Worm (Caenorhabditis elegans) whole organism, L4 larva: ENCODE data around the gene F35F10.7.

Experiments
- F44E2.7 ChIP-seq: fragments of 200-800 bp; sonication (Bioruptor generic); IDR thresholded peaks from 2 replicates; pipeline ENCODE4 v2.1.2; 2022; ENCODE audit warnings: missing genetic modification characterization, missing compliant biosample characterization
- ama-1 ChIP-seq: fragments of 150-350 bp; optimal IDR thresholded peaks from 2 replicates; lab custom pipeline; 2014; ENCODE audit warnings: inconsistent platforms, mixed read lengths
- arid-1 ChIP-seq: fragments of 200-800 bp; sonication (Bioruptor generic); conservative IDR thresholded peaks from 2 replicates; pipeline ENCODE4 v1.3.6; 2022; ENCODE audit warnings: missing genetic modification reagents, missing genetic modification characterization, missing compliant biosample characterization
- ceh-20 ChIP-seq: fragments of 200-800 bp; sonication (Bioruptor generic); IDR thresholded peaks from 2 replicates; pipeline ENCODE4 v1.3.6; 2022; ENCODE audit warnings: missing genetic modification reagents, missing genetic modification characterization, missing compliant biosample characterization
- ceh-82 ChIP-seq: sonication (generic microtip); optimal IDR thresholded peaks from 2 replicates; lab custom pipeline; 2017; ENCODE audit warnings: missing biosample characterization, missing genetic modification characterization
- ces-1 ChIP-seq: fragments of 150-350 bp; sonication (generic microtip); optimal IDR thresholded peaks from 4 replicates; lab custom pipeline; 2014; ENCODE audit warnings: missing biosample characterization, missing genetic modification reagents, missing genetic modification characterization
- ctbp-1 ChIP-seq: fragments of 200-800 bp; sonication (Bioruptor generic); IDR thresholded peaks from 2 replicates; pipeline ENCODE4 v1.3.6; 2022; ENCODE audit warnings: missing genetic modification reagents, missing genetic modification characterization, missing compliant biosample characterization
- daf-16 ChIP-seq, 3 experiments: sonication (generic microtip); optimal IDR thresholded peaks; 2 replicates each; lab custom pipeline; 2016 to 2017; ENCODE audit warnings: missing genetic modification characterization in 3 of 3, missing genetic modification reagents in 3 of 3, mild to moderate bottlenecking in 2 of 3, missing compliant biosample characterization in 2 of 3, missing biosample characterization in 1 of 3, moderate library complexity in 1 of 3
- dmd-6 ChIP-seq: fragments of 200-800 bp; sonication (Bioruptor generic); IDR thresholded peaks from 2 replicates; pipeline ENCODE4 v1.3.6; 2022; ENCODE audit warnings: missing genetic modification reagents, missing genetic modification characterization, missing compliant biosample characterization
- dpl-1 ChIP-seq: fragments of 150-350 bp; optimal IDR thresholded peaks from 2 replicates; lab custom pipeline; 2014; ENCODE audit warnings: missing biosample characterization, missing genetic modification reagents, missing genetic modification characterization
- duxl-1 ChIP-seq: sonication (generic microtip); optimal IDR thresholded peaks from 2 replicates; lab custom pipeline; 2016; ENCODE audit warnings: mild to moderate bottlenecking, missing genetic modification characterization, moderate library complexity, missing compliant biosample characterization; ENCODE audit not compliant: poor library complexity
- fkh-10 ChIP-seq: fragments of 150-350 bp; optimal IDR thresholded peaks from 2 replicates; lab custom pipeline; 2014; ENCODE audit warnings: missing biosample characterization, missing genetic modification reagents, missing genetic modification characterization
- hif-1 ChIP-seq, 2 experiments: sonication (generic microtip); optimal IDR thresholded peaks; 2 replicates each; lab custom pipeline; 2016 to 2017; ENCODE audit warnings: missing compliant biosample characterization in 2 of 2, missing genetic modification characterization in 2 of 2, missing genetic modification reagents in 2 of 2, missing genotype in 2 of 2, mild to moderate bottlenecking in 1 of 2
- hlh-11 ChIP-seq: fragments of 200-800 bp; sonication (Bioruptor generic); optimal IDR thresholded peaks from 2 replicates; lab custom pipeline; 2018; ENCODE audit warnings: mild to moderate bottlenecking, missing genetic modification characterization, missing compliant biosample characterization
- hlh-30 ChIP-seq: sonication (generic microtip); optimal IDR thresholded peaks from 2 replicates; lab custom pipeline; 2017; ENCODE audit warnings: antibody characterized with exemption, mild to moderate bottlenecking, missing genetic modification characterization, missing compliant biosample characterization; ENCODE audit not compliant: insufficient read depth
- hmg-1.1 ChIP-seq: fragments of 200-800 bp; sonication (Bioruptor generic); IDR thresholded peaks from 2 replicates; pipeline ENCODE4 v1.3.6; 2022; ENCODE audit warnings: missing genetic modification reagents, missing genetic modification characterization, missing compliant biosample characterization
- lin-15B ChIP-seq: fragments of 150-350 bp; sonication (generic microtip); optimal IDR thresholded peaks from 3 replicates; lab custom pipeline; 2014; ENCODE audit warnings: missing biosample characterization, missing genetic modification characterization
- madf-9 ChIP-seq: fragments of 200-800 bp; sonication (Bioruptor generic); conservative IDR thresholded peaks from 2 replicates; pipeline ENCODE4 v1.3.6; 2022; ENCODE audit warnings: missing genetic modification reagents, missing genetic modification characterization, missing compliant biosample characterization
- mes-2 ChIP-seq: sonication (generic microtip); optimal IDR thresholded peaks from 2 replicates; lab custom pipeline; 2016; ENCODE audit warnings: missing genotype, mild to moderate bottlenecking, missing genetic modification characterization, missing compliant biosample characterization; ENCODE audit not compliant: poor library complexity, severe bottlenecking
- mxl-3 ChIP-seq: fragments of 200-800 bp; sonication (Bioruptor generic); optimal IDR thresholded peaks from 2 replicates; lab custom pipeline; 2018; ENCODE audit warnings: mild to moderate bottlenecking, missing genetic modification characterization, missing compliant biosample characterization
- nhr-11 ChIP-seq: fragments of 150-350 bp; optimal IDR thresholded peaks from 2 replicates; lab custom pipeline; 2014; ENCODE audit warnings: missing biosample characterization, missing genetic modification characterization
- nhr-111 ChIP-seq: fragments of 200-800 bp; sonication (Bioruptor generic); optimal IDR thresholded peaks from 2 replicates; lab custom pipeline; 2018; ENCODE audit warnings: mild to moderate bottlenecking, missing genetic modification characterization, missing compliant biosample characterization
- nhr-237 ChIP-seq: sonication (generic microtip); optimal IDR thresholded peaks from 2 replicates; lab custom pipeline; 2017; ENCODE audit warnings: missing biosample characterization, missing genetic modification characterization
- nhr-25 ChIP-seq: sonication (generic microtip); optimal IDR thresholded peaks from 2 replicates; lab custom pipeline; 2017; ENCODE audit warnings: missing genetic modification characterization, mild to moderate bottlenecking, missing compliant biosample characterization, antibody characterized with exemption, moderate library complexity, borderline replicate concordance; ENCODE audit not compliant: insufficient read depth
- nhr-41 ChIP-seq: fragments of 200-800 bp; sonication (Bioruptor generic); IDR thresholded peaks from 2 replicates; pipeline ENCODE4 v1.3.6; 2022; ENCODE audit warnings: missing genetic modification reagents, missing genetic modification characterization, missing compliant biosample characterization
- nhr-42 ChIP-seq: fragments of 200-800 bp; sonication (Bioruptor generic); IDR thresholded peaks from 2 replicates; pipeline ENCODE4 v1.3.6; 2022; ENCODE audit warnings: missing genetic modification characterization, missing compliant biosample characterization
- php-3 ChIP-seq: fragments of 200-800 bp; sonication (Bioruptor generic); IDR thresholded peaks from 2 replicates; pipeline ENCODE4 v1.3.6; 2022; ENCODE audit warnings: missing genetic modification reagents, missing genetic modification characterization, missing compliant biosample characterization
- set-16 ChIP-seq: fragments of 200-800 bp; sonication (Bioruptor generic); IDR thresholded peaks from 2 replicates; pipeline ENCODE4 v1.3.6; 2022; ENCODE audit warnings: missing genetic modification reagents, missing genetic modification characterization, missing compliant biosample characterization
- spr-1 ChIP-seq: sonication (generic microtip); optimal IDR thresholded peaks from 2 replicates; lab custom pipeline; 2016; ENCODE audit warnings: mild to moderate bottlenecking, missing genetic modification characterization, missing compliant biosample characterization
- spr-3 ChIP-seq: fragments of 200-800 bp; sonication (Bioruptor generic); optimal IDR thresholded peaks from 2 replicates; lab custom pipeline; 2018; ENCODE audit warnings: mild to moderate bottlenecking, missing genetic modification characterization, missing compliant biosample characterization
- tag-97 ChIP-seq: fragments of 200-800 bp; sonication (Bioruptor generic); IDR thresholded peaks from 2 replicates; pipeline ENCODE4 v1.3.6; 2022; ENCODE audit warnings: missing genetic modification characterization, missing compliant biosample characterization
- tra-1 ChIP-seq: fragments of 200-800 bp; sonication (Bioruptor generic); IDR thresholded peaks from 2 replicates; pipeline ENCODE4 v1.3.6; 2022; ENCODE audit warnings: missing genetic modification reagents, missing genetic modification characterization, missing compliant biosample characterization
- unc-62 ChIP-seq, 3 experiments: fragments of 150-350 bp in 1 of 3; sonication (generic microtip); optimal IDR thresholded peaks in 2 of 3; peaks in 1 of 3; 1 replicate in 1 of 3; 2 replicates in 2 of 3; lab custom pipeline; 2014 to 2017; ENCODE audit warnings: missing biosample characterization in 3 of 3, missing genetic modification characterization in 3 of 3, missing genetic modification reagents in 3 of 3, missing genotype in 1 of 3
- zfp-2 ChIP-seq: sonication (generic microtip); optimal IDR thresholded peaks from 2 replicates; lab custom pipeline; 2016; ENCODE audit warnings: mild to moderate bottlenecking, missing genetic modification characterization, missing compliant biosample characterization
- zfp-3 ChIP-seq: fragments of 200-800 bp; sonication (Bioruptor generic); conservative IDR thresholded peaks from 2 replicates; pipeline ENCODE4 v1.3.6; 2022; ENCODE audit warnings: missing genetic modification reagents, missing genetic modification characterization, missing compliant biosample characterization
- ztf-11 ChIP-seq: fragments of 150-350 bp; optimal IDR thresholded peaks from 2 replicates; lab custom pipeline; 2014; ENCODE audit warnings: missing biosample characterization, missing genetic modification characterization

The F35F10.7 gene

DNA sequence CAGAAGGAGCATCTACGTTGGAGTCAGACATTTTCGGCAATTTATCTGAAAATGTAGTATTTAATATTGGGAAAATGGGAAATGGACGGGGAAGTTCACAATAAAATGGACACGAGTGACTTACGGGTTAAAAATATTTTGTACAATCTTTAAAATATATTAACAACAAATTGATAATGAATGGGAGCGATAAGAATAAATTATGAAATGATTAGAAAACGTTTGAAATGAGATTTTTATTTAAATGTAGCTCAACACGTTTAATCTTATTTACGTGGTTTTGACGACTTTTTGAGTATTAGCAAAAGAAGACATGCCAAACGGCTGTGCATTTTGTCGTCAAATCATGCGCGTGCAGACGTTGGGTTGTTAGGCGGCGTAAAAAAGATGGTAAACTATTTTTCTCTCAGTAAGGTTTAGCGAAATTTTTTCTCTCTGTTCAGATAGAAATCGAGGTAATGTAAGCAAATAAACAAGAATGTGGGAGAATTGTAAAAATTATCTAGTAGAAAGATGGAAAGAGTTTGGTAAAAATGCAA, 9.1 kb downstream of the F35F10.7 start, which contains the start of gene fbxa-64:
fbxa-64 (minus strand) TSS at position 51 of the 539 bp plus-strand sequence.
- TF ChIP-seq ztf-11 (tag; lab: Kevin White, UChicago) (no peak), dpl-1 (peak; percentile 7), mes-2 (peak; percentile 50), unc-62 (GFP tag; optimal IDR thresholded peaks at IDR 0.05 in 1 of 2; lab: Kevin White, UChicago) (peak in 1 of 2 experiments; percentile 8), unc-62 (tag; optimal IDR thresholded peaks at IDR 0.05; lab: Kevin White, UChicago) (no peak), ceh-20 (GFP tag; lab: Robert Waterston, UW) (no peak)

DNA sequence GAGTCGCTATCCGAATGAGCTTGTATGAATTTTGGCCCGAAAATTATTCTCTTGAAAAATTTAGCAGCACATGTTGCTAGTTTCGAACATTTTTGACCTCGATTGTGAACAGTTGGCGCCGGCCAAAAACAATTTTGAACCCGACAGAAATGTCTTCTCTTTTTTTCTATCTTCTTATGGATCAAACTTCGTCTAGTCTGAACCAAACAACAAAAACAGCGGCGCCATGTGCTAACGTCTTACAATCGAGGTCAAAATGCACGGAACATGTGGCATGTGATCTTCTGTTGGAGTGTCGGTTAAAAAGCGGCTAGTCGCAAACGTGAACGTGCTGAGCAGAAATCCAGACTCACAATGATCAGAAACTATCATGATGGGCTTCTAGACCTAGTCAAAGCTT, 11.0 kb downstream of the F35F10.7 start:
- no peak for TF ChIP-seq arid-1 (GFP tag; lab: Robert Waterston, UW)
- TF ChIP-seq nhr-41: no peak
- peak in 1 of 2 experiments; percentile 90 for TF ChIP-seq daf-16 (GFP tag; optimal IDR thresholded peaks at IDR 0.05; lab: Kevin White, UChicago)
- no peak for TF ChIP-seq daf-16 (tag; optimal IDR thresholded peaks at IDR 0.05; lab: Kevin White, UChicago)
- no peak for TF ChIP-seq ama-1 (lab: Kevin White, UChicago)
- no peak for TF ChIP-seq php-3
- TF ChIP-seq hif-1 (tag; optimal IDR thresholded peaks at IDR 0.05; lab: Kevin White, UChicago): no peak
- TF ChIP-seq ceh-20 (GFP tag; lab: Robert Waterston, UW): 0 out of 2 replicates have a peak, but pooled peaks have one; percentile 26
- peak; percentile 16 for TF ChIP-seq hlh-30 (tag; lab: Kevin White, UChicago)
- TF ChIP-seq tag-97 (GFP tag; lab: Robert Waterston, UW): no peak
- no peak for TF ChIP-seq ces-1 (GFP tag; lab: Kevin White, UChicago)
- no peak for TF ChIP-seq ctbp-1
- no peak for TF ChIP-seq zfp-3
- TF ChIP-seq hmg-1.1 (GFP tag; lab: Robert Waterston, UW): no peak
- peak; percentile 56 for TF ChIP-seq dmd-6
- no peak for TF ChIP-seq nhr-25 (tag; lab: Kevin White, UChicago)
- TF ChIP-seq zfp-2: no peak
- TF ChIP-seq mxl-3 (GFP tag; lab: Kevin White, UChicago): peak; percentile 49
- TF ChIP-seq nhr-237 (tag; lab: Kevin White, UChicago): no peak
- TF ChIP-seq nhr-11 (tag; lab: Kevin White, UChicago): peak; percentile 15
- TF ChIP-seq spr-3 (GFP tag; lab: Kevin White, UChicago): no peak
- TF ChIP-seq ceh-82 (tag; lab: Kevin White, UChicago): no peak
- no peak for TF ChIP-seq nhr-42
- TF ChIP-seq madf-9 (GFP tag; lab: Robert Waterston, UW): no peak
- TF ChIP-seq duxl-1 (tag; lab: Kevin White, UChicago): no peak
- TF ChIP-seq fkh-10: no peak
- TF ChIP-seq spr-1 (tag; lab: Kevin White, UChicago): no peak
- no peak for TF ChIP-seq tra-1 (GFP tag; lab: Robert Waterston, UW)
- TF ChIP-seq hlh-11: peak; percentile 70
- peak in 1 of 2 experiments; percentile 80 for TF ChIP-seq unc-62 (GFP tag; optimal IDR thresholded peaks at IDR 0.05 in 1 of 2; lab: Kevin White, UChicago)
- no peak for TF ChIP-seq unc-62 (tag; optimal IDR thresholded peaks at IDR 0.05; lab: Kevin White, UChicago)

DNA sequence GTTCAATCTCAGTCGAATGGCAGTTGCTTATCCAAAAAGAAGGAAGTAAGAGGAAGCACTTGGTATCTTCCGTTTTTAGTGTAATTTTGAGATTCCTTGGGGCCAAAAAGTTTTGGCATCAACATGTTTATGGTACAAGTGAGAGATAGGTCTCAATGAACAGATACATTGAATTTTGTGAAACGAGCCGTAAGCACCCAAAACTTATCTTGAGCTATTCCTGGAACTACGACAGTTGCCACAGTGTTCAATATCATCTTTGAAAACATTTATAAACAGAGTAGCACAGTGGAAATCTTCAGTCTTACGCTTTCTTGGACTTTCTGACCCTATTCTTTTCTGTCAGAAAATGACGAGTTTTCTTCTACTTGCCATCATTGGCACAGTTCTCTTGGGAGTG, 12.2 kb downstream of the F35F10.7 start, which contains the start of gene T28A11.3:
T28A11.3 (plus strand) TSS at position 301 of the 400 bp plus-strand sequence.
- no peak for TF ChIP-seq hlh-30 (tag; lab: Kevin White, UChicago)
- TF ChIP-seq nhr-111 (GFP tag; lab: Kevin White, UChicago): no peak
- no peak for TF ChIP-seq lin-15B (tag; lab: Kevin White, UChicago)
- TF ChIP-seq set-16 (GFP tag; lab: Robert Waterston, UW): no peak
- TF ChIP-seq F44E2.7 (GFP tag; lab: Robert Waterston, UW): no peak
- TF ChIP-seq daf-16 (GFP tag; optimal IDR thresholded peaks at IDR 0.05; lab: Kevin White, UChicago): peak in 1 of 2 experiments; percentile 32
- no peak for TF ChIP-seq daf-16 (tag; optimal IDR thresholded peaks at IDR 0.05; lab: Kevin White, UChicago)
- TF ChIP-seq unc-62 (GFP tag; optimal IDR thresholded peaks at IDR 0.05 in 1 of 2; lab: Kevin White, UChicago): no peak
- TF ChIP-seq unc-62 (tag; optimal IDR thresholded peaks at IDR 0.05; lab: Kevin White, UChicago): no peak
- TF ChIP-seq nhr-25 (tag; lab: Kevin White, UChicago): no peak
